Worm (Caenorhabditis elegans): ENCODE results near the gene faah-6.

Gene faah-6

DNA sequence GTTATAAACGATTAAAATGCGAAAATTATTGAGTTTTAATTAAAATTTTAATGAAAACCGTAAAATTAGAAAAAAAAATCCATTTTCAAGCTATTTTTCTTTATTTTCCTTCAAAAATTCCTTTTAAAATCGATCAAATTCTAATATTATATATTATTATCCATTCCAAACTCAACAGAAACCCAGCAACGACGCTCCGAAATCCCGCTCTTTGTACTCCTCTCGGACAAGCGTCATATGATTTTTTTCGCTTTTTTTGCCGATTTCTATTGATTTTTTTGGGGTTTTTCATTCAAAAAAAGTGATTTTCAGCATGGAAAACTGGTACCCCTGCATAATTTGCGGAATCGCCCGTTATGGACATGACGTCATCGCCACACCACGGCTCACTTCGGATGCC lies 33.8 kb upstream of the faah-6 start, which contains the start of gene ceh-91:
ceh-91 (plus strand) TSS at position 301 of the 400 bp plus-strand sequence.
- TF ChIP-seq ceh-82 (tag; optimal IDR thresholded peaks at IDR 0.05) (no peak), egl-27 (tag; optimal IDR thresholded peaks at IDR 0.05) (no peak), pha-4 (tag; optimal IDR thresholded peaks at IDR 0.05) (no peak), ZK546.5 (tag; optimal IDR thresholded peaks at IDR 0.05) (no peak), unc-39 (tag; optimal IDR thresholded peaks at IDR 0.05) (no peak), pqm-1 (tag; optimal IDR thresholded peaks at IDR 0.05) (no peak), skn-1 (tag; optimal IDR thresholded peaks at IDR 0.05) (no peak)

DNA sequence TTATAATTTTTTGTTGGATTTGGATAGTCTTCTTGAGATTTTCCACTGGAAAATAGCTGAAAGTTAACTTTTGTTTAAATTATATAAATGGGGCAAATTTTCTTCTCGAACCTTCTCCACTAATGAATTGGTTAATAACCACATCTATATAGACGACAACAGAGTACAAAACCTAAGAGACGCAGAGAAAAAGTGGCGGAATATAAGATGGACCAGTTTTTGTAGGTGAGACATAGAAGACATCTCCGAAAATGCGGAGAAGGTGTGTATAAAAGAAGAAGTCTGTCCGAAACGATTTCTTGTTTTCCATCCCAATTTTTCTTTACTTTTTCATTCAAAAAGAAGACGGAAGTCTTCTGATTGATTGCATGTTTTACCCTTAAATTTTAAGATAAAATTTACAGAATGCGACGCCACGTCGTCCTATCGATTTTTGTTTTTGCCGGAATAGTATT lies 25.4 kb upstream of the faah-6 start, which contains the start of gene gly-8:
gly-8 (plus strand) TSS at position 405 of the 455 bp plus-strand sequence.
- TF ChIP-seq nfya-1 (tag; optimal IDR thresholded peaks at IDR 0.05; ENCODE audit: insufficient read depth) (peak; percentile 27), nhr-76 (tag; optimal IDR thresholded peaks at IDR 0.05) (no peak), ZK546.5 (tag; optimal IDR thresholded peaks at IDR 0.05) (no peak), nhr-25 (tag; optimal IDR thresholded peaks at IDR 0.05) (peak; percentile 70), nhr-23 (tag; optimal IDR thresholded peaks at IDR 0.05) (peak; percentile 72)

DNA sequence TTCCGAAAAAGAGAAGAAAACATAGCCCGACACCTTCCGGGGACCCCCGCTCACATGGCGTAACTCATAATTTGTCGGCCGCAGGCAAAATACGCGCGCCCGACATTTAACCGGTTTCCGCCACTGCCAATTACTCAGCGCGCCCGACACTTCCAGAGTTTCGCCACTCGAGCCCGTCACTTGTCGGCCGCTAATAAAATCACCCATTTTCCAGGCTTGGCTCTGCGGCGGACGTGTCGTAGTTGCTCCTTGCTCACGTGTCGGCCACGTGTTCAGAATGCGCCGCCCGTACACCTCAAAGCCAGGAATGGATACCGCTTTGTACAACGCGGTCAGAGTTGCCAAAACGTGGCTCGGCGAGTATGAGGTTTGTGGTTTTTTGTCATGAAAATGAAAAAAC lies 22.6 kb upstream of the faah-6 start:
- peak; percentile 21 for TF ChIP-seq ama-1 (optimal IDR thresholded peaks at IDR 0.05)
- TF ChIP-seq zag-1 (tag; optimal IDR thresholded peaks at IDR 0.05), result no peak

DNA sequence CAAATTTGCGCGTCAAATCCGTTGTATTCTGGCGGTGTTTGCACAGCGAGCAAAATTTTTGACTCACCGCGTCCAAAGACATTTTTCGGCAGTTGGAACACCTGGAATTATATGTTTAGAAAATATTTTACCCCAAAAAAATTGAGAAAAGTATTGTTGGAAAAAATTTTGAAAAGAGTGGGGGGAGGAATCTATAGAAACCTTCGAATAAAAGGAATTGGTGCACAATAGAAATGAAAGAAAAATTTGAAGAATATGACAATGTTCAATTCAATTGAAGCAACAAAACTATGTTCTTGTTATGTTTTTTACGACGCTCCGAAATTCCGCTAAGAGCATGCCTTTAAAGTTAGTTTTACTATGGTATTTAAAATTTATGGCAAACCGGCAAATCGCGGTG lies 20.9 kb upstream of the faah-6 start, which contains the start of gene Y66A7A.7:
Y66A7A.7 (minus strand) TSS at position 101 of the 400 bp plus-strand sequence.
- TF ChIP-seq lsy-12 (tag; optimal IDR thresholded peaks at IDR 0.05) (no peak), unc-39 (tag; optimal IDR thresholded peaks at IDR 0.05) (no peak), ceh-28 (tag; optimal IDR thresholded peaks at IDR 0.05) (no peak), fos-1 (tag; optimal IDR thresholded peaks at IDR 0.05) (no peak), nhr-11 (tag; optimal IDR thresholded peaks at IDR 0.05) (no peak), lin-39 (tag; optimal IDR thresholded peaks at IDR 0.05) (no peak), R02D3.7 (tag; optimal IDR thresholded peaks at IDR 0.05) (no peak), nhr-12 (tag; optimal IDR thresholded peaks at IDR 0.05) (no peak), elt-2 (tag; optimal IDR thresholded peaks at IDR 0.05) (no peak), nhr-237 (tag; optimal IDR thresholded peaks at IDR 0.05) (no peak), ztf-4 (tag; optimal IDR thresholded peaks at IDR 0.05) (no peak), egl-27 (tag; optimal IDR thresholded peaks at IDR 0.05) (no peak), nhr-43 (tag; optimal IDR thresholded peaks at IDR 0.05; ENCODE audit: poor library complexity, severe bottlenecking) (no peak), pqm-1 (tag; optimal IDR thresholded peaks at IDR 0.05) (no peak), fkh-2 (tag; optimal IDR thresholded peaks at IDR 0.05) (no peak), pha-4 (tag; optimal IDR thresholded peaks at IDR 0.05) (no peak), fkh-10 (GFP tag; optimal IDR thresholded peaks at IDR 0.05) (no peak), elt-3 (tag; optimal IDR thresholded peaks at IDR 0.05) (no peak)

DNA sequence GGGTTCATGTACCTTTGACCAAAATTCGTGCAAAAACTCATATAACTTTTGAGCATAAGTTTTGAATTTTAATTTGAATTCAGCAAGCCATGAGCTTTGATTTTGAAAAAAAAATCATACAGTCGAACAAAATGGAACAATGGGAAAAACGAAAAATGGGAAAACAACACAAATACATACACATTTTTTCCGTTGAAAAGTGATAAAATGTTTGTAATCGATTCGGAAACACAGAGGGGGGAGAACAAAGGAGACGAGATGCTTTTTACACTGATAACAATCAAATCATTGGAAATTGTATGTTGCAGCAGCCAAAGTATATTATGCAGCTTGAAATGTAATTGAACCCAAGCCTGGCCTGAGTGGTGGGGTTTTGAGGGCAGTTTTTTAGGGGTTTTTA lies 19.1 kb upstream of the faah-6 start:
- TF ChIP-seq nhr-237 (tag; optimal IDR thresholded peaks at IDR 0.05) (no peak), pqm-1 (tag; optimal IDR thresholded peaks at IDR 0.05) (peak; percentile 56), ztf-11 (tag; optimal IDR thresholded peaks at IDR 0.05) (no peak), elt-2 (tag; optimal IDR thresholded peaks at IDR 0.05) (peak; percentile 46)

DNA sequence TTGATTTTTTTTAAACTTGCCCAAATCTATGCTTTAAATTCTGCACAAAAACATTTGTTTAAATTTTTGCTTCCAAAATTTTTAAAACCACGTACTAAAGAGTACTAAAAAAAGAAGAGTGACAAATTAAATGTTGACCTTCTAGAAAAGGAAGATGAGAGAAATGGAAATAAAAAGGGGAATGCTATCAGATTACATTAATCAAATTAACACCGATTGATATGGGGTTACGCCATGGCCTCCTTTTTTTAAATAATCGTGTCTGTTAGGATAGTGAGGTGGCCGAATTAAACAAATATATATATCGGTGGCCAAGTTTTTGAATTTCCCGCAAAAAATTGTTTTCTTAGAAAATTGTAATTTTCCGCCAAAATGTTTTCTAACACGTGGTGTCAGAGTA lies 17.9 kb upstream of the faah-6 start:
- TF ChIP-seq nhr-23 (tag; optimal IDR thresholded peaks at IDR 0.05) (peak; percentile 51), ceh-16 (tag; optimal IDR thresholded peaks at IDR 0.05) (no peak)

DNA sequence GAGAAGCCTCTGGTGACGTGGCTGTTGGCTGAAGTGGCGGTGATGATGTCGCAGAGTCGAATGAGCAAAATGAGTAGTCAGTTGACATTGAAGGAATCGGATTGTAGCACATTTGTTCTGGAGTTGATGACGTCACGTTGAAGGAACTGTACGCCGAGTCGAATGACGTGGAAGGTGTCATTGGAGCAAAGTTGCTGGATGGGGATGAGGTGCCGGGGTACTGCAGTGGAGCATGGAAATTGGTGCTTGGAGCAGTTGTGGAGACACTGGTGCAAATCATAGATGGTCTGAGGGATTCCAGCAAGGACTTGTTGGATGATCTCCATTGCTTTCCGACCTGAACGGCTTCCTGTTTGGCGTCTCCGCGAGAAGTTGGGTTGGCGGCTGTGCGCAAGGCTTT lies 16.8 kb upstream of the faah-6 start:
- TF ChIP-seq nhr-76 (tag; optimal IDR thresholded peaks at IDR 0.05) (no peak), lin-39 (tag; optimal IDR thresholded peaks at IDR 0.05) (no peak)

DNA sequence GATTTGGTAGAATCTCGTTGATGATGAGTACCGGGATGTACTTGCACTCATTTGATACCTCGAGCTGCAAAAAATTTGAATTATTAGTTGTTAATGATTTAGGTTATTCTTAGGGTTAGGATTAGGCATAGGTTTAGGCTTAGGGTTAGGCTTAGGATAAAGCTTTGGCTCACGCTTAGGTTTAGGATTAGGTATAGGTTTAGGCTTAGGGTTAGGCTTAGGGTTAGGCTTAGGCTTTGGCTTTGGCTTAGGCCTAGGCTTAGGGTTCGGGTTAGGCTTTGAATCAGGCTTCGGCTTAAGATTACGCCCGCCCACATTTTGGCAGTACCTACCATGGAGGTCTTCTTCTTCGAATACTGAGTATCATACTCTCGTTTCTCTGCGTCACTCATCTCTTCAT lies 15.3 kb upstream of the faah-6 start:
- no peak for TF ChIP-seq fkh-10 (GFP tag; optimal IDR thresholded peaks at IDR 0.05)
- TF ChIP-seq nhr-76 (tag; optimal IDR thresholded peaks at IDR 0.05), result no peak
- no peak for TF ChIP-seq lin-15B (tag; optimal IDR thresholded peaks at IDR 0.05)
- TF ChIP-seq nhr-11 (tag; optimal IDR thresholded peaks at IDR 0.05), result no peak
- TF ChIP-seq tbx-2 (tag; optimal IDR thresholded peaks at IDR 0.05), result no peak
- no peak for TF ChIP-seq jun-1 (tag; optimal IDR thresholded peaks at IDR 0.05)
- TF ChIP-seq aly-2 (tag; optimal IDR thresholded peaks at IDR 0.05), result no peak
- TF ChIP-seq egl-27 (tag; optimal IDR thresholded peaks at IDR 0.05), result no peak
- TF ChIP-seq mdl-1 (tag; optimal IDR thresholded peaks at IDR 0.05), result no peak
- no peak for TF ChIP-seq nhr-23 (tag; optimal IDR thresholded peaks at IDR 0.05)
- TF ChIP-seq elt-2 (tag; optimal IDR thresholded peaks at IDR 0.05), result no peak
- TF ChIP-seq skn-1 (tag; optimal IDR thresholded peaks at IDR 0.05), result no peak
- no peak for TF ChIP-seq unc-62 (GFP tag; optimal IDR thresholded peaks at IDR 0.05)
- TF ChIP-seq eor-1 (tag; optimal IDR thresholded peaks at IDR 0.05), result no peak
- no peak for TF ChIP-seq nhr-12 (tag; optimal IDR thresholded peaks at IDR 0.05)
- no peak for TF ChIP-seq ama-1 (optimal IDR thresholded peaks at IDR 0.05)
- no peak for TF ChIP-seq lsy-12 (tag; optimal IDR thresholded peaks at IDR 0.05)
- no peak for TF ChIP-seq ztf-4 (tag; optimal IDR thresholded peaks at IDR 0.05)
